Worm (Caenorhabditis elegans): ENCODE measurements around the gene ttr-15.

DNA sequence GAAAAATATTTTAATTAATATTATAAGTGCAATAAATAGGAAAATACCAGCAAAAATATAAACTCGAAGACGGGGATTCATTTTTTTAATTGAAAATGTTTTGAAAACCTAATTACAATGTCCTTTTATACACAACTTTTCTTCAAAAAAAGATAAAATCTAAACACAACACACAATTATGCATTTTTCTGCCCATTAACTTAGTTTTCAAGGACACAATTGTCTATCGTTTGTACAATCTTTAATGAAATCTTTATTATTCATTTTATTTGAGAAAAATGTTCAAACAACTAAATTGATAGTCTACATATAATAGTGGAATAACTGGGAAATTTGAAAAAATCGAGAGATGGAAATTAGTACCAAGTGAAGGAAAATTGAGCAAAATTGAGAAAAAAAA is 31.6 kb upstream of the ttr-15 start, which contains the start of gene T07A5.1:
- TF ChIP-seq tbx-8 (GFP tag; optimal IDR thresholded peaks at IDR 0.05) (no peak), cnd-1 (tag; optimal IDR thresholded peaks at IDR 0.05) (no peak), ztf-11 (tag; optimal IDR thresholded peaks at IDR 0.05) (no peak), unc-39 (tag; optimal IDR thresholded peaks at IDR 0.05) (no peak), ces-1 (GFP tag; optimal IDR thresholded peaks at IDR 0.05) (no peak), snpc-4 (tag; optimal IDR thresholded peaks at IDR 0.05) (no peak), flh-1 (GFP tag; optimal IDR thresholded peaks at IDR 0.05) (no peak), nhr-237 (tag; optimal IDR thresholded peaks at IDR 0.05) (no peak)
